Worm (Caenorhabditis elegans): ENCODE measurements around the gene math-28.

DNA sequence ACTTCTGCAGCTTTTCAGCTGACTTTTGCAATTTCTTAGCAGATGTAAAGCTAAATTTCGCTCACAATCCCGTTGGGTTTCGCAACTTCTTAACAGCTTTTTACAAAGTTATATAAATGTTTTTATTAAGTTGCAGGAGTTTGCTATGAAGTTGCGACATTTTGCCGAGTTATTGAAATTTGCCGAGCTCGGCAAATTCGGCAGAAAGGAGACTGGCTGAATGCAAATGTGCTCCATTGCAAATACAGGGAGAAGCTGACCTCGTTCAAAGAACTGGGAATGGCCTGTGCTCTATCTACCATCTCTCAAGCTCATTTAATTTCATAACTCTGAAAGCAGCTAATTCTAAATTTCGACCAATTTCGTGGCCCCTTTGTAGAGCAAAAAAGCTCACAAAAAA is 21.6 kb downstream of the math-28 start, which contains the start of gene C08F1.11:
- TF ChIP-seq egl-27 (tag; optimal IDR thresholded peaks at IDR 0.05) (no peak), nhr-11 (tag; optimal IDR thresholded peaks at IDR 0.05) (no peak), ctbp-1 (GFP tag; IDR thresholded peaks at IDR 0.05) (no peak), unc-39 (tag; optimal IDR thresholded peaks at IDR 0.05) (no peak), saeg-2 (GFP tag; IDR thresholded peaks at IDR 0.05) (no peak), zip-11 (GFP tag; IDR thresholded peaks at IDR 0.05) (no peak)
